Fruit fly (Drosophila melanogaster) Kc167 (cell line): Measurements from ENCODE around the gene LIMK1.

Experiments used
- Myc ChIP-seq: fragments of >200 bp; optimal IDR thresholded peaks from 2 replicates; lab custom pipeline; 2017; ENCODE audit warnings: missing external identifiers
- Sin3A ChIP-seq: fragments of >200 bp; optimal IDR thresholded peaks from 2 replicates; lab custom pipeline; 2018; ENCODE audit warnings: missing external identifiers
- h ChIP-seq: fragments of >200 bp; optimal IDR thresholded peaks from 3 replicates; lab custom pipeline; 2018; ENCODE audit warnings: missing external identifiers
- insv ChIP-seq: fragments of >200 bp; optimal IDR thresholded peaks from 3 replicates; lab custom pipeline; 2018; ENCODE audit warnings: missing external identifiers
- psq ChIP-seq: fragments of >200 bp; optimal IDR thresholded peaks from 2 replicates; lab custom pipeline; 2017; ENCODE audit warnings: missing external identifiers
- ttk ChIP-seq: sonication (Bioruptor generic); optimal IDR thresholded peaks from 2 replicates; lab custom pipeline; 2017; ENCODE audit warnings: missing external identifiers

- TF ChIP-seq Sin3A (lab: Kevin White, UChicago): no peak
- TF ChIP-seq h (lab: Kevin White, UChicago): no peak
- TF ChIP-seq psq (lab: Kevin White, UChicago): no peak
- TF ChIP-seq insv (lab: Kevin White, UChicago): no peak
- TF ChIP-seq ttk (lab: Kevin White, UChicago): no peak
- TF ChIP-seq Myc (lab: Kevin White, UChicago): no peak
These were observed 9.1 kb upstream of the LIMK1 start for dm6 chrX:12600802-12601793.
